Worm (Caenorhabditis elegans) whole organism, mixed stage, embryonic: ENCODE data around the gene pdhb-1.

Experiments
- M03D4.4 ChIP-seq: sonication (generic microtip); optimal IDR thresholded peaks from 2 replicates; lab custom pipeline; 2017; ENCODE audit warnings: mild to moderate bottlenecking, missing genetic modification characterization, missing compliant biosample characterization
- bed-3 ChIP-seq: fragments of 200-800 bp; sonication (Bioruptor generic); optimal IDR thresholded peaks from 3 replicates; lab custom pipeline; 2018; ENCODE audit warnings: mild to moderate bottlenecking, missing genetic modification characterization, moderate library complexity, missing compliant biosample characterization
- blmp-1 ChIP-seq: fragments of 150-350 bp; optimal IDR thresholded peaks from 2 replicates; lab custom pipeline; 2014; ENCODE audit warnings: missing biosample characterization, missing genetic modification characterization
- ceh-39 ChIP-seq: fragments of 150-350 bp; optimal IDR thresholded peaks from 2 replicates; lab custom pipeline; 2014; ENCODE audit warnings: missing biosample characterization, missing genetic modification characterization
- ceh-43 ChIP-seq: fragments of 200-800 bp; sonication (Bioruptor generic); optimal IDR thresholded peaks from 2 replicates; lab custom pipeline; 2018; ENCODE audit warnings: mild to moderate bottlenecking, missing genetic modification characterization, moderate library complexity, missing compliant biosample characterization
- ceh-83 ChIP-seq: fragments of 200-800 bp; sonication (Bioruptor generic); optimal IDR thresholded peaks from 2 replicates; lab custom pipeline; 2018; ENCODE audit warnings: mild to moderate bottlenecking, missing genetic modification characterization, missing compliant biosample characterization
- ces-1 ChIP-seq: fragments of 150-350 bp; optimal IDR thresholded peaks from 2 replicates; lab custom pipeline; 2014; ENCODE audit warnings: missing biosample characterization, missing genetic modification reagents, missing genetic modification characterization
- cnd-1 ChIP-seq: fragments of 200-800 bp; sonication (Bioruptor generic); optimal IDR thresholded peaks from 2 replicates; lab custom pipeline; 2018; ENCODE audit warnings: mild to moderate bottlenecking, missing genetic modification characterization, missing compliant biosample characterization
- drap-1 ChIP-seq: fragments of 200-800 bp; sonication (Bioruptor generic); optimal IDR thresholded peaks from 3 replicates; lab custom pipeline; 2018; ENCODE audit warnings: mild to moderate bottlenecking, missing genetic modification characterization, missing compliant biosample characterization
- elt-1 ChIP-seq: sonication (generic microtip); optimal IDR thresholded peaks from 2 replicates; lab custom pipeline; 2017; ENCODE audit warnings: missing genetic modification characterization, mild to moderate bottlenecking, missing compliant biosample characterization, antibody characterized with exemption, moderate library complexity, borderline replicate concordance; ENCODE audit not compliant: insufficient read depth
- elt-3 ChIP-seq: fragments of 150-350 bp; optimal IDR thresholded peaks from 2 replicates; lab custom pipeline; 2014; ENCODE audit warnings: missing biosample characterization, missing genetic modification characterization
- flh-1 ChIP-seq: fragments of 200-800 bp; sonication (Bioruptor generic); optimal IDR thresholded peaks from 2 replicates; lab custom pipeline; 2018; ENCODE audit warnings: mild to moderate bottlenecking, missing genetic modification characterization, moderate library complexity, missing compliant biosample characterization
- ham-2 ChIP-seq: fragments of 200-800 bp; sonication (Bioruptor generic); optimal IDR thresholded peaks from 2 replicates; lab custom pipeline; 2018; ENCODE audit warnings: mild to moderate bottlenecking, missing genetic modification characterization, missing compliant biosample characterization
- hlh-1 ChIP-seq: fragments of 150-350 bp; optimal IDR thresholded peaks from 2 replicates; lab custom pipeline; 2014; ENCODE audit warnings: missing biosample characterization, missing genetic modification reagents, missing genetic modification characterization
- lin-13 ChIP-seq: fragments of 150-350 bp; optimal IDR thresholded peaks from 2 replicates; lab custom pipeline; 2014; ENCODE audit warnings: missing biosample characterization, missing genetic modification characterization
- lin-32 ChIP-seq: fragments of 200-800 bp; sonication (Bioruptor generic); optimal IDR thresholded peaks from 2 replicates; lab custom pipeline; 2018; ENCODE audit warnings: mild to moderate bottlenecking, missing genetic modification characterization, missing compliant biosample characterization
- lsy-2 ChIP-seq: fragments of 150-350 bp; optimal IDR thresholded peaks from 2 replicates; lab custom pipeline; 2014; ENCODE audit warnings: missing biosample characterization, missing genetic modification characterization
- mab-5 ChIP-seq: fragments of 150-350 bp; optimal IDR thresholded peaks from 2 replicates; lab custom pipeline; 2014; ENCODE audit warnings: missing biosample characterization, missing genetic modification characterization
- mep-1 ChIP-seq: fragments of 150-350 bp; optimal IDR thresholded peaks from 2 replicates; lab custom pipeline; 2017; ENCODE audit warnings: missing biosample characterization, missing genetic modification reagents, missing genetic modification characterization, inconsistent platforms
- mls-2 ChIP-seq: sonication (generic microtip); optimal IDR thresholded peaks from 2 replicates; lab custom pipeline; 2016; ENCODE audit warnings: mild to moderate bottlenecking, missing genetic modification characterization, moderate library complexity, missing compliant biosample characterization
- nhr-2 ChIP-seq: fragments of 150-350 bp; optimal IDR thresholded peaks from 2 replicates; lab custom pipeline; 2014; ENCODE audit warnings: missing biosample characterization, missing genetic modification characterization
- nhr-237 ChIP-seq: fragments of 150-350 bp; optimal IDR thresholded peaks from 2 replicates; lab custom pipeline; 2014; ENCODE audit warnings: missing biosample characterization, missing genetic modification characterization
- nhr-76 ChIP-seq: sonication (generic microtip); optimal IDR thresholded peaks from 2 replicates; lab custom pipeline; 2017; ENCODE audit warnings: missing biosample characterization, missing genetic modification characterization
- snpc-4 ChIP-seq: fragments of 150-350 bp; optimal IDR thresholded peaks from 2 replicates; lab custom pipeline; 2014; ENCODE audit warnings: missing biosample characterization, missing genetic modification characterization
- sptf-1 ChIP-seq: sonication (generic microtip); optimal IDR thresholded peaks from 2 replicates; lab custom pipeline; 2017; ENCODE audit warnings: mild to moderate bottlenecking, missing genetic modification characterization, moderate library complexity, missing compliant biosample characterization
- tbx-8 ChIP-seq: fragments of 200-800 bp; sonication (Bioruptor generic); optimal IDR thresholded peaks from 2 replicates; lab custom pipeline; 2018; ENCODE audit warnings: mild to moderate bottlenecking, missing genetic modification characterization, moderate library complexity, missing compliant biosample characterization
- unc-120 ChIP-seq: sonication (generic microtip); optimal IDR thresholded peaks from 2 replicates; lab custom pipeline; 2017; ENCODE audit warnings: missing genetic modification characterization, missing compliant biosample characterization; ENCODE audit not compliant: poor library complexity, severe bottlenecking
- unc-39 ChIP-seq: fragments of 150-350 bp; optimal IDR thresholded peaks from 2 replicates; lab custom pipeline; 2014; ENCODE audit warnings: missing biosample characterization, missing genetic modification characterization
- ztf-11 ChIP-seq: fragments of 150-350 bp; optimal IDR thresholded peaks from 2 replicates; lab custom pipeline; 2014; ENCODE audit warnings: missing biosample characterization, missing genetic modification characterization

The pdhb-1 gene

DNA sequence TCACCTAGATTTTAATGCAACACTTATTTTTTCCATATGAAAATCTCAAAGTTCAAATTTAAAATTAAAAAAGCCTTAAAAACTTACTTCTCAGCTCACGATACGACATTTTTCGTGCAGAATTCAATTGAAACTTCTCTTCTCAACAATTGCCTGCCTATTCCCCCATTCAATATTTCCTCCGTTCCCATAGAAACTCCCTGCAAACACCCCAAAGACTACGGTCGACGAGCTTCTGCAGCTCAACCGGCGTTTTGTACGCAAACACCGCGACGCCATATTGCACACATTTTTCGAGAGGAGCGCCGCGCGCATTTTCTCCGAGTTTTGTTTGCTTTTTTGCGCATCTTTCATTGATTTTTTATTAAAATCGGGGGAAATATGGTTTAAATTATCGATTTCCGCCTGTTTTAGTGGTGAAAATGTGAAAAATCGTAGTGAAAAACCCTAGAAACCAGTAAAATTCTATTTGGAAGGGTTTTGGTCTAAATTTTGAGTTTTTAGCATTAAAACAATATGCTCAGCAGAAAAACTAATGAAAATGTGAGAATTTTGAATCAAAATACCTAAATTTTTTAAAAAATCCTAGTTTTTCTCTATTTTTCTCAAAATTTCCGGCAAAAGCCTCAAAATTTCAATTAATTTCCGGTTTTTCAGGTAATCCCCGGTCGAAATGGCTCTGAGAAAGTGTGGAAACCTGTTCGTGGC, at the start of gene pdhb-1, which contains the start of gene dyf-3:
Gene pdhb-1 (plus strand): TSS at position 658 of the 708 bp plus-strand sequence.
Gene dyf-3 (minus strand): TSS at position 217 of the 708 bp plus-strand sequence.
- TF ChIP-seq mep-1, result peak; percentile 41
- TF ChIP-seq tbx-8 (GFP tag; lab: Kevin White, UChicago), result no peak
- TF ChIP-seq lin-13 (tag; lab: Kevin White, UChicago), result peak; percentile 21
- peak; percentile 33 for TF ChIP-seq ham-2
- TF ChIP-seq sptf-1 (tag; lab: Kevin White, UChicago), result peak; percentile 49
- peak; percentile 35 for TF ChIP-seq M03D4.4
- TF ChIP-seq elt-3 (tag; lab: Kevin White, UChicago), result no peak
- no peak for TF ChIP-seq ceh-39 (tag; lab: Kevin White, UChicago)
- no peak for TF ChIP-seq cnd-1 (tag; lab: Kevin White, UChicago)
- peak; percentile 36 for TF ChIP-seq drap-1 (GFP tag; lab: Kevin White, UChicago)
- no peak for TF ChIP-seq lin-32 (GFP tag; lab: Kevin White, UChicago)
- TF ChIP-seq bed-3, result no peak
- peak; percentile 93 for TF ChIP-seq lsy-2 (tag; lab: Kevin White, UChicago)
- TF ChIP-seq, all 35 proteins: peak for 7

DNA sequence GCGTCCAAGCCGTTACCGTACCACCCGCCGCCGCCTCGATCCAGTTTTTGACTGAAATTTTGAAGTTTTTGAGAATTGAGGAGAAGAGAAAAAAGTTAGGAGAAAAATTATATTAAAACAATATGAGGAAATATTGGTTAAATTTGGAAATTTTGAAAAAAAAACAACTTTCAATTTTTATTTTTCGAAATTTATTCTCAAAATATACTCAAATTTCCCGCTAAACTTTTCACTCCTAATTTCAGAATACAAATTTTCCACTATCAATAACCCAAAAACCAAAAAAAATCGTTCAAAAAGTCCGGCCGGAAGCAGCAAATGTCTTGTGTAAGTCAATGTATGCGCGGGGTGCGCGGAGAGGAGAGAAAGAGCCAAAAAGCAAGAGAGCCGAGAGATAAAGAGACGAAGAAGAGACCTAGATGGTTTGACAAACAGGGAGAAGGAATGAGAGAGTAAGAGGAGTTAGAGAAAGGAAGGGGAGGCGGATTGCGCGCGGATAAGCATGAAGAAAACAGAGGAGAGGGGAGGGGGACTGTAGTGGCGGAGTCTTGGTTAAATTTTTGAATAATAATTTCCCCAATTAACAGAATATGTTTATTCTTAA, 49.4 kb upstream of the pdhb-1 start, which contains the start of gene elks-1:
Gene elks-1 (minus strand): TSS at position 51 of the 604 bp plus-strand sequence.
- TF ChIP-seq ztf-11 (tag; lab: Kevin White, UChicago), result no peak
- no peak for TF ChIP-seq ceh-83 (GFP tag; lab: Kevin White, UChicago)
- TF ChIP-seq mls-2 (tag; lab: Kevin White, UChicago), result peak; percentile 8
- peak; percentile 66 for TF ChIP-seq ces-1 (GFP tag; lab: Kevin White, UChicago)
- TF ChIP-seq hlh-1, result peak; percentile 16
- TF ChIP-seq elt-3 (tag; lab: Kevin White, UChicago), result no peak
- peak; percentile 38 for TF ChIP-seq ham-2
- peak; percentile 15 for TF ChIP-seq nhr-237 (tag; lab: Kevin White, UChicago)
- peak; percentile 5 for TF ChIP-seq ceh-39 (tag; lab: Kevin White, UChicago)
- no peak for TF ChIP-seq mab-5 (tag; lab: Kevin White, UChicago)
- no peak for TF ChIP-seq flh-1 (GFP tag; lab: Kevin White, UChicago)
- TF ChIP-seq nhr-76 (tag; lab: Kevin White, UChicago), result no peak
- no peak for TF ChIP-seq blmp-1 (tag; lab: Kevin White, UChicago)
- peak; percentile 32 for TF ChIP-seq mep-1
- peak; percentile 3 for TF ChIP-seq unc-120 (tag; lab: Kevin White, UChicago)
- no peak for TF ChIP-seq elt-1 (tag; lab: Kevin White, UChicago)

DNA sequence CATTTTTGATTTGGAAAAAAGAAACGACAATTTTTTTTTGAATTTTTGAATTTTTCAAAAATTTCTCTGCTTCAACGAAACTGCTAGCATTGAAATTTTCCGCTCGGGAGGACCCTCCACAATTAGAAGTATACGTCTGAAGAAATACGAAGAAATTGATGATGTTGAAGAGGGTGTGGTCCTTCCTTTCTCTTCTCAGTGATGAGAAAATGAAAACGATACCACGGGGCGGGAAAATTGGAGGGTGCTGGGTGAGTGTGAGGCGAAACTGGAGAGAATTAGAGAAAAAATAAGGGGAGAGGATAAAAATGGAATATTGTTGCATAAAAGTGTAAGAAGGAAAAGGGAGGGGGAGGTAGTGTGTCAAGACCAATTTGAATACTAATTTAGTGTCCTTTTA, 47.5 kb upstream of the pdhb-1 start:
- TF ChIP-seq ces-1 (GFP tag; lab: Kevin White, UChicago) (peak; percentile 11), mls-2 (tag; lab: Kevin White, UChicago) (no peak), ceh-43 (GFP tag; lab: Kevin White, UChicago) (no peak), snpc-4 (tag; lab: Kevin White, UChicago) (no peak)

DNA sequence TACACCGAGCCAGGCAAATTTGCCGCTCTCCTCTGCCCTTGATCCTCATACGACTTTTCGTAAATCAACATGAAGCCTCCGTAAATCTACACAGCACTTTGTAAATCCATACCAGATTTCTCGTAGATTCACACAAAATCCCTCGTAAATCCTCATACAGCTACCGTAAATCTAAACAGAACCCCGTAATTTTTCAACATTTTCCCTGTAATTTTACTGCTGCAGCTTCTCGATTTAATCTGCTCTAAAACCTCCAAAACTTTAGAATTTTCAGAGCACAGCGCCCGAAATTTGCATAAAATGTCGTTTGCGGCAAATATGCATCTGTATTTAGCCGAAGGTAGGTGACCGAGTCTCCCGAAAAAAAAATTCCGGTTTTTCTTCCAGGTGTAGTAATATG, 44.7 kb upstream of the pdhb-1 start, which contains the start of gene F42A6.1:
Gene F42A6.1 (plus strand): TSS at position 301 of the 400 bp plus-strand sequence.
- TF ChIP-seq ces-1 (GFP tag; lab: Kevin White, UChicago), result no peak

DNA sequence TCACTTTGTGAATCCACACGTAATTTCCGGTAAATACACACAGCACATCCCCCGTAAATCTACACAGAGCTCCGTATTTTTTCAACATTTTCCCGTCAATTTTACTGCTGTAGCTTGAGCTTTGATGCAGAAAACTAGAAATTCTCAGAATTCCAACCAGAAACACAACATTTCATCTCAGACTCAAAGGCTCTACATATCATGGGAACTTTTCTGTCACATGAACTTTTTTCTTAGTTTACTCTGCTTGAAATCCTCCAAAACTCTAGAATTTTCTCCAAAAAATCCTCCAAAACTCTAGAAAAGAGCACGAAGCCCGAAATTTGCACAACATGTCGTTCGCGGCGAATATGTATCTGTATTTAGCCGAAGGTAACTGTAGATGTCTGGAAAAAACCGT, 36.3 kb upstream of the pdhb-1 start, which contains the start of gene Y55H10A.2:
Gene Y55H10A.2 (plus strand): TSS at position 301 of the 400 bp plus-strand sequence.
- TF ChIP-seq nhr-2 (tag; lab: Kevin White, UChicago) (no peak), elt-3 (tag; lab: Kevin White, UChicago) (no peak), flh-1 (GFP tag; lab: Kevin White, UChicago) (no peak), snpc-4 (tag; lab: Kevin White, UChicago) (no peak), unc-39 (tag; lab: Kevin White, UChicago) (no peak), ztf-11 (tag; lab: Kevin White, UChicago) (no peak), ham-2 (no peak), M03D4.4 (no peak), mep-1 (no peak), lin-32 (GFP tag; lab: Kevin White, UChicago) (no peak), bed-3 (no peak), sptf-1 (tag; lab: Kevin White, UChicago) (no peak)
